Fruit fly (Drosophila melanogaster): Measurements from ENCODE around the gene CG4382.

dm6 chr2L:9598390-9598789 lies 2.3 kb downstream of the CG4382 start:
- TF ChIP-seq CG8478 (optimal IDR thresholded peaks at IDR 0.05) (no peak), CTCF (optimal IDR thresholded peaks at IDR 0.05) (no peak)

Measured in S2 (cell line).